Worm (Caenorhabditis elegans): ENCODE measurements around the gene K09F6.10.

The K09F6.10 gene

DNA sequence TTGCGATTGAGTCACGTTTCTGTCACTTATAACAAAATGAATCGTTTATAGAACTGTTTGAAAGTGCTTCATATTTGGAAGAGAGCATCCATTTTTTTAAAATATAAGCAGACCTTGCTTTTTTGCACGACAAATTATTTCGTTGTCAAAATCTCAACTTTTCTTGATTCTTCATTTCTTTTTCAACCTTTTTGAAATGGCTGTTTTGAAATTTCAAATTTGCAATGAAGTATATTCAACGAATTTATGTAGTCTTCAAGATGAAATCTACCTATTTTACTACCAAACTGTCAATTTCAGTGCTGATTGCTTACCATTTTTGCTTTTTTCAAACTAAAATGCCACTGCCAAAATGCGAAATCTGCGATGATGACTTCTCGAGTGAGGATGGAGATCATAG is 18.1 kb upstream of the K09F6.10 start, which contains the start of gene B0281.3:
TSS of gene B0281.3 (plus strand) at position 301 of the 400 bp plus-strand sequence.
- TF ChIP-seq nhr-25 (tag; optimal IDR thresholded peaks at IDR 0.05), result no peak
- no peak for TF ChIP-seq gmeb-1 (tag; optimal IDR thresholded peaks at IDR 0.05)
- no peak for TF ChIP-seq zag-1 (tag; optimal IDR thresholded peaks at IDR 0.05)
- no peak for TF ChIP-seq lin-11 (tag; optimal IDR thresholded peaks at IDR 0.05)
- no peak for TF ChIP-seq nhr-237 (tag; optimal IDR thresholded peaks at IDR 0.05)

DNA sequence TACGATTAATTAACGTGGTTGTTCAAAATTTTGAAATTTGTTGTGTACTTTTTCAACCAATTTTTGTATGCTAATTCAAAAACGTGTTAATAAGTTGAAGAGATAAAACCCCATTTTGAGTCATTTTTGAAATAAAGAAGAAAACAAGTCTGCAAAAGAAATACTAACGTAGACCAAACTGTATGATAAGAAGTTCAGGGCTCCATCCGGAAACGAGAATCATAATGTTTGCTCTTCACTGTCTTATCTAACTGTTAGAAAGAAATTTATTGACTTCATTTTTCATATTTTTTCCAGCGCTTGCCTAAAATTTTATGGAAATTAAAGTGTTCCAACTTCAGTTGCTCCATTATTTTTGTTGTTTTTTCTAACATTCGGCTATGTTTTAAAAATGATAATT is 16.8 kb upstream of the K09F6.10 start:
- TF ChIP-seq unc-55 (GFP tag; optimal IDR thresholded peaks at IDR 0.05), result no peak
- peak; percentile 62 for TF ChIP-seq fos-1 (tag; optimal IDR thresholded peaks at IDR 0.05)

DNA sequence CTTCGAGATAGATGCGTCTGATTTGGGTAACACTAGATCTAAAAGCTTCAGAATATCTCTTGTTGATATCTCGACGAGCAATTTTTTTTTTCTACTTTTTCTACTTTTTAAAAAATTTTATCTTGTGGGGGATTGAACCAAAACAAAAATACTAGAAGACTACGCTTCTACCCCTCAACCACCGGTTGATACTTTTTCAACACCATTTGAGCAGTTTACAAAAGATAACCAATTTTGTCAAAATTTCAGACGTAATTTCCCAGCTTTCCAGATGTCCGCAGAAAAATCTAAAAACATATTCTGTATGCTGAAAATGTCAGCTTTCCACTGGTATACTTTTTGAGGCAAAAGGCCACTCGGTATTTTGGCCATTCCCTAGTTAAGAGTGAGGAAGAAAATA is 15.9 kb upstream of the K09F6.10 start:
- TF ChIP-seq mbf-1 (tag; optimal IDR thresholded peaks at IDR 0.05) (no peak), nhr-129 (tag; optimal IDR thresholded peaks at IDR 0.05) (no peak), zag-1 (tag; optimal IDR thresholded peaks at IDR 0.05) (no peak), aly-2 (tag; optimal IDR thresholded peaks at IDR 0.05) (no peak), gmeb-1 (tag; optimal IDR thresholded peaks at IDR 0.05) (no peak), nhr-237 (tag; optimal IDR thresholded peaks at IDR 0.05) (no peak), Y55F3AM.14 (GFP tag; optimal IDR thresholded peaks at IDR 0.05) (no peak), R02D3.7 (tag; optimal IDR thresholded peaks at IDR 0.05) (no peak), egl-27 (tag; optimal IDR thresholded peaks at IDR 0.05) (no peak), fos-1 (tag; optimal IDR thresholded peaks at IDR 0.05) (no peak)

DNA sequence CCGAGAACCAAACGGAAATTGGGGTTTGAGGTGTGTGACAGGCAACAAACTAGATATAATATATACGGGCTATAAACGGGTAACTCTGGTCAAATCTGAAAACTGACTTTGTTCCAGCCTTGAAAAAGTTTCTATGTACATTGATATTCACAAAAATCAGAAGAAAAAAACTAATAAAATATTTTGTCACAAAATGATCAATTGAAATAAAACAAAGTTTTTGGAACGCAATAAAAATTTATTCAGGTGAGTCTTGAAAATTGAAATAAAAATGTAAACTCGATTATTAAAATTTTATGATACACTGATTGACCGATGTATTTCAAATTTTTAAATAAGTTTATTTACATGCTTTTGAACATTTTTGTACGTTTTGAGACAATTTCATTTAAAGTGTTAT is 13.6 kb upstream of the K09F6.10 start, which contains the start of gene B0281.6:
TSS of gene B0281.6 (minus strand) at position 101 of the 400 bp plus-strand sequence.
- TF ChIP-seq nhr-77 (tag; optimal IDR thresholded peaks at IDR 0.05) (no peak), lin-13 (GFP tag; optimal IDR thresholded peaks at IDR 0.05) (no peak), nhr-21 (tag; optimal IDR thresholded peaks at IDR 0.05) (no peak), nhr-11 (tag; optimal IDR thresholded peaks at IDR 0.05) (no peak), nhr-12 (tag; optimal IDR thresholded peaks at IDR 0.05) (no peak), sma-3 (GFP tag; optimal IDR thresholded peaks at IDR 0.05) (no peak), F13H6.1 (tag; optimal IDR thresholded peaks at IDR 0.05) (no peak)

DNA sequence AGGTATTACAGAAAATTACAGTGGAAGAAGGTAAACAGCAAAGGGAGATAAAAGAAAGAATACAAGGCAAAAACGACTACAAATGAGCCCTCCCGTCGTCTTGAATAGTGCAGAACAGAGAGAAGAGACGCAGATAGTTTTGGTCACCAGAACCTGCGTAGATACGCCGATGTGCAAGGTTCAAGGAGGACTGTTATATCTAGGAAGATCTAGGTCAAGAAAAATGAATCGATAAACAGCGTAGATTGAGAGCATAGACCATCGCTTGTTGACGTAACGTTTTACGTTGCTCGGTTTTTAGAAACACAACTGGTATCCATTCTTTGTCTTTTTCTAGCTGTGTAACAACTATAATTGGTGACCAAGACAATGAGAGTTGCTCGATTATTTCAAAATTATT is 12.2 kb upstream of the K09F6.10 start, which contains the start of gene B0281.5:
TSS of gene B0281.5 (minus strand) at position 101 of the 400 bp plus-strand sequence.
- TF ChIP-seq mdl-1 (tag; optimal IDR thresholded peaks at IDR 0.05), result no peak
- no peak for TF ChIP-seq alr-1 (tag; optimal IDR thresholded peaks at IDR 0.05)

DNA sequence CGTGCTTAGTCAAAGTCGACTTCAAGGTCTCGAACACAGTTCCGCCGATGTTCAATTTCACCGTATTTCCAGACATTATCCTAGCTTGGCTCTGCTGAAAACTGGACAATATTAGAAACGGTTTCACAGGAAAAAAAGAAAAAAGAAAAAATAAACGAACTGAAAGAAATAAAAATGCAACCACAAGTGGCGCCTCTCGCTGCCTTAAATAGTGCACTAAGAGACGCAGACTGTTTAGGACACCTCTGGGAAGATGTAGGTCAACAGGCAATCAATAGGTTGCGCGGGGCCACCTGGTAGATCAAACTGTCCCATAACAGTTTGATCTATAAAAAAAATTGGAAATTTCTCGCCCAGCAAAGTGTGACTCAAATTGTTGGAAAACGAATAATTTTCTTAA is 10.1 kb upstream of the K09F6.10 start, which contains the start of gene B0281.4:
TSS of gene B0281.4 (minus strand) at position 101 of the 400 bp plus-strand sequence.
- TF ChIP-seq egl-27 (tag; optimal IDR thresholded peaks at IDR 0.05), result no peak
- TF ChIP-seq lin-11 (tag; optimal IDR thresholded peaks at IDR 0.05), result no peak
- no peak for TF ChIP-seq ceh-16 (tag; optimal IDR thresholded peaks at IDR 0.05)
- TF ChIP-seq gmeb-1 (tag; optimal IDR thresholded peaks at IDR 0.05), result no peak
- no peak for TF ChIP-seq lin-39 (tag; optimal IDR thresholded peaks at IDR 0.05)
- TF ChIP-seq nhr-11 (tag; optimal IDR thresholded peaks at IDR 0.05), result no peak
- no peak for TF ChIP-seq sma-3 (GFP tag; optimal IDR thresholded peaks at IDR 0.05)
- no peak for TF ChIP-seq ztf-11 (tag; optimal IDR thresholded peaks at IDR 0.05)
- no peak for TF ChIP-seq nhr-12 (tag; optimal IDR thresholded peaks at IDR 0.05)
- no peak for TF ChIP-seq lin-13 (GFP tag; optimal IDR thresholded peaks at IDR 0.05)
- no peak for TF ChIP-seq snpc-4 (tag; optimal IDR thresholded peaks at IDR 0.05)
- TF ChIP-seq lsy-2 (tag; optimal IDR thresholded peaks at IDR 0.05), result no peak
- no peak for TF ChIP-seq nhr-10 (tag; optimal IDR thresholded peaks at IDR 0.05)
- TF ChIP-seq elt-1 (tag; optimal IDR thresholded peaks at IDR 0.05), result no peak
- TF ChIP-seq R02D3.7 (tag; optimal IDR thresholded peaks at IDR 0.05), result no peak

DNA sequence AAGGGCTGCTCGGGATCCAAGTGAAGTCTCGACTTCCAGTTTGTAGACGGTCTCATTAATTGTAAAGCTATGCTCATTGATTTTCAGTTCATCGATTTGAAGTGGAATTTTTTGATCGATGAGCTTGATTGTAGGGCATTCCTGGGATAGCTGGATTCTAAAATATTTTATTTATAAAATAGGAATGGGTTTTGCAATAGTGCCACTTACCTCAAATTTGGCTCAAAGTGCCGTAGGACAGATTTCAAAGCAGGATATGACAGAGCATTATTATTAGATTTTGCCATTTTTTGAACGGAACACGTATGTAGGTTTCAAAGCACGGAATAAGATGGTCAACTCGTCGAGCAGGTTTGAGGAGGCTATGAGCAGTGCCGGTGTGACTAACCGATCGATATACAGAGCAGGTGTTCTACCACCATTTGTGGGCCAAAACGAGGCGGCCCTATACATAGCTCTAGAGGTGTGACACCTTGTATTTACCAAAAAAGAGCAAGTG is 7.2 kb upstream of the K09F6.10 start, which contains the start of gene fbxc-25:
TSS of gene fbxc-25 (minus strand) at position 449 of the 499 bp plus-strand sequence.
- no peak for TF ChIP-seq skn-1 (tag; optimal IDR thresholded peaks at IDR 0.05)
- no peak for TF ChIP-seq elt-3 (tag; optimal IDR thresholded peaks at IDR 0.05)
- TF ChIP-seq nhr-10 (tag; optimal IDR thresholded peaks at IDR 0.05), result no peak
- no peak for TF ChIP-seq snpc-4 (tag; optimal IDR thresholded peaks at IDR 0.05)
- no peak for TF ChIP-seq gmeb-1 (tag; optimal IDR thresholded peaks at IDR 0.05)
- no peak for TF ChIP-seq ztf-4 (tag; optimal IDR thresholded peaks at IDR 0.05)
- TF ChIP-seq F13H6.1 (tag; optimal IDR thresholded peaks at IDR 0.05), result no peak
- no peak for TF ChIP-seq ceh-82 (tag; optimal IDR thresholded peaks at IDR 0.05)

Measured in whole organism, L2 larva.